Worm (Caenorhabditis elegans) whole organism, L4 larva: Measurements from ENCODE around the gene C49C3.4.

Experiments
- F10B5.3 ChIP-seq: sonication (generic microtip); optimal IDR thresholded peaks from 2 replicates; lab custom pipeline; 2016; ENCODE audit warnings: mild to moderate bottlenecking, missing genetic modification characterization, missing compliant biosample characterization
- F26F4.8 ChIP-seq: fragments of 200-800 bp; sonication (Bioruptor generic); conservative IDR thresholded peaks from 2 replicates; pipeline ENCODE4 v1.3.6; 2022; ENCODE audit warnings: missing genetic modification characterization, missing compliant biosample characterization
- F37D6.2 ChIP-seq: sonication (generic microtip); optimal IDR thresholded peaks from 2 replicates; lab custom pipeline; 2016; ENCODE audit warnings: mild to moderate bottlenecking, missing genetic modification characterization, missing compliant biosample characterization
- F49E8.2 ChIP-seq: sonication (generic microtip); optimal IDR thresholded peaks from 2 replicates; lab custom pipeline; 2016; ENCODE audit warnings: missing compliant biosample characterization, mild to moderate bottlenecking, missing genetic modification characterization, borderline replicate concordance
- R02D3.7 ChIP-seq: fragments of 150-350 bp; sonication (generic microtip); optimal IDR thresholded peaks from 3 replicates; lab custom pipeline; 2014; ENCODE audit warnings: missing biosample characterization, missing genetic modification characterization
- T20F7.1 ChIP-seq: fragments of 200-800 bp; sonication (Bioruptor generic); optimal IDR thresholded peaks from 2 replicates; lab custom pipeline; 2018; ENCODE audit warnings: mild to moderate bottlenecking, missing genetic modification characterization, missing compliant biosample characterization
- T26A8.4 ChIP-seq: fragments of 200-800 bp; sonication (Bioruptor generic); IDR thresholded peaks from 2 replicates; pipeline ENCODE4 v1.3.6; 2022; ENCODE audit warnings: missing genetic modification characterization, missing compliant biosample characterization
- Y48G9A.11 ChIP-seq: fragments of 200-800 bp; sonication (Bioruptor generic); IDR thresholded peaks from 2 replicates; pipeline ENCODE4 v1.3.6; 2022; ENCODE audit warnings: missing genetic modification reagents, missing genetic modification characterization, missing compliant biosample characterization
- Y75B8A.6 ChIP-seq: fragments of 200-800 bp; sonication (Bioruptor generic); IDR thresholded peaks from 2 replicates; pipeline ENCODE4 v1.3.6; 2022; ENCODE audit warnings: missing genetic modification reagents, missing genetic modification characterization, missing compliant biosample characterization
- ZK337.2 ChIP-seq: fragments of 200-800 bp; sonication (Bioruptor generic); IDR thresholded peaks from 2 replicates; pipeline ENCODE4 v1.3.6; 2022; ENCODE audit warnings: missing genetic modification reagents, missing genetic modification characterization, missing compliant biosample characterization
- ZK546.5 ChIP-seq, 2 experiments: sonication (generic microtip); optimal IDR thresholded peaks; 2 replicates each; lab custom pipeline; 2017; ENCODE audit warnings: missing biosample characterization in 2 of 2, missing genetic modification characterization in 2 of 2
- aha-1 ChIP-seq: fragments of 150-350 bp; peaks from one replicate; lab custom pipeline; 2014; ENCODE audit warnings: missing biosample characterization, missing genetic modification characterization
- ama-1 ChIP-seq: fragments of 150-350 bp; optimal IDR thresholded peaks from 2 replicates; lab custom pipeline; 2014; ENCODE audit warnings: inconsistent platforms, mixed read lengths
- arid-1 ChIP-seq: fragments of 200-800 bp; sonication (Bioruptor generic); conservative IDR thresholded peaks from 2 replicates; pipeline ENCODE4 v1.3.6; 2022; ENCODE audit warnings: missing genetic modification reagents, missing genetic modification characterization, missing compliant biosample characterization
- attf-4 ChIP-seq: sonication (generic microtip); optimal IDR thresholded peaks from 3 replicates; lab custom pipeline; 2017; ENCODE audit warnings: missing biosample characterization, missing genetic modification characterization
- ces-1 ChIP-seq: fragments of 150-350 bp; sonication (generic microtip); optimal IDR thresholded peaks from 4 replicates; lab custom pipeline; 2014; ENCODE audit warnings: missing biosample characterization, missing genetic modification reagents, missing genetic modification characterization
- daf-12 ChIP-seq: fragments of 150-350 bp; optimal IDR thresholded peaks from 2 replicates; lab custom pipeline; 2014; ENCODE audit warnings: missing biosample characterization, missing genetic modification reagents, missing genetic modification characterization
- daf-19 ChIP-seq: fragments of 200-800 bp; sonication (Bioruptor generic); conservative IDR thresholded peaks from 2 replicates; pipeline ENCODE4 v1.3.6; 2022; ENCODE audit warnings: missing genetic modification characterization, missing compliant biosample characterization
- dmd-6 ChIP-seq: fragments of 200-800 bp; sonication (Bioruptor generic); IDR thresholded peaks from 2 replicates; pipeline ENCODE4 v1.3.6; 2022; ENCODE audit warnings: missing genetic modification reagents, missing genetic modification characterization, missing compliant biosample characterization
- dmd-9 ChIP-seq: fragments of 200-800 bp; sonication (Bioruptor generic); IDR thresholded peaks from 2 replicates; pipeline ENCODE4 v1.3.6; 2022; ENCODE audit warnings: missing genetic modification reagents, missing genetic modification characterization, missing compliant biosample characterization
- dve-1 ChIP-seq: sonication (generic microtip); optimal IDR thresholded peaks from 2 replicates; lab custom pipeline; 2017; ENCODE audit warnings: antibody characterized with exemption, mild to moderate bottlenecking, missing genetic modification characterization, missing compliant biosample characterization; ENCODE audit not compliant: insufficient read depth
- egl-27 ChIP-seq: sonication (generic microtip); optimal IDR thresholded peaks from 3 replicates; lab custom pipeline; 2017; ENCODE audit warnings: missing biosample characterization, missing genetic modification reagents, missing genetic modification characterization
- egl-43 ChIP-seq: fragments of 200-800 bp; sonication (Bioruptor generic); IDR thresholded peaks from 2 replicates; pipeline ENCODE4 v1.3.6; 2022; ENCODE audit warnings: missing genetic modification reagents, missing genetic modification characterization, missing compliant biosample characterization
- fkh-10 ChIP-seq: fragments of 150-350 bp; optimal IDR thresholded peaks from 2 replicates; lab custom pipeline; 2014; ENCODE audit warnings: missing biosample characterization, missing genetic modification reagents, missing genetic modification characterization
- gei-8 ChIP-seq: fragments of 200-800 bp; sonication (Bioruptor generic); optimal IDR thresholded peaks from 2 replicates; lab custom pipeline; 2018; ENCODE audit warnings: mild to moderate bottlenecking, missing genetic modification characterization, missing compliant biosample characterization
- hif-1 ChIP-seq, 2 experiments: sonication (generic microtip); optimal IDR thresholded peaks; 2 replicates each; lab custom pipeline; 2016 to 2017; ENCODE audit warnings: missing compliant biosample characterization in 2 of 2, missing genetic modification characterization in 2 of 2, missing genetic modification reagents in 2 of 2, missing genotype in 2 of 2, mild to moderate bottlenecking in 1 of 2
- hlh-11 ChIP-seq: fragments of 200-800 bp; sonication (Bioruptor generic); optimal IDR thresholded peaks from 2 replicates; lab custom pipeline; 2018; ENCODE audit warnings: mild to moderate bottlenecking, missing genetic modification characterization, missing compliant biosample characterization
- hlh-30 ChIP-seq: sonication (generic microtip); optimal IDR thresholded peaks from 2 replicates; lab custom pipeline; 2017; ENCODE audit warnings: antibody characterized with exemption, mild to moderate bottlenecking, missing genetic modification characterization, missing compliant biosample characterization; ENCODE audit not compliant: insufficient read depth
- jun-1 ChIP-seq: fragments of 150-350 bp; optimal IDR thresholded peaks from 2 replicates; lab custom pipeline; 2014; ENCODE audit warnings: missing biosample characterization, missing genetic modification reagents, missing genetic modification characterization
- lin-1 ChIP-seq: fragments of 200-800 bp; sonication (Bioruptor generic); IDR thresholded peaks from 2 replicates; pipeline ENCODE4 v1.3.6; 2022; ENCODE audit warnings: missing genetic modification reagents, missing genetic modification characterization, missing compliant biosample characterization
- lin-13 ChIP-seq: fragments of 150-350 bp; optimal IDR thresholded peaks from 2 replicates; lab custom pipeline; 2014; ENCODE audit warnings: missing biosample characterization, missing genetic modification reagents, missing genetic modification characterization
- lir-3 ChIP-seq: sonication (generic microtip); optimal IDR thresholded peaks from 2 replicates; lab custom pipeline; 2016; ENCODE audit warnings: mild to moderate bottlenecking, missing genetic modification characterization, missing compliant biosample characterization
- madf-5 ChIP-seq, 2 experiments: fragments of 200-800 bp; sonication (Bioruptor generic); IDR thresholded peaks; 2 replicates each; pipeline ENCODE4 v1.3.6; 2022; ENCODE audit warnings: missing compliant biosample characterization in 2 of 2, missing genetic modification characterization in 2 of 2
- madf-9 ChIP-seq: fragments of 200-800 bp; sonication (Bioruptor generic); conservative IDR thresholded peaks from 2 replicates; pipeline ENCODE4 v1.3.6; 2022; ENCODE audit warnings: missing genetic modification reagents, missing genetic modification characterization, missing compliant biosample characterization
- mep-1 ChIP-seq: fragments of 150-350 bp; sonication (generic microtip); optimal IDR thresholded peaks from 3 replicates; lab custom pipeline; 2014; ENCODE audit warnings: missing biosample characterization, missing genetic modification characterization
- nhr-102 ChIP-seq: sonication (generic microtip); optimal IDR thresholded peaks from 2 replicates; lab custom pipeline; 2016; ENCODE audit warnings: mild to moderate bottlenecking, missing genetic modification characterization, moderate library complexity, missing compliant biosample characterization
- nhr-11 ChIP-seq: fragments of 150-350 bp; optimal IDR thresholded peaks from 2 replicates; lab custom pipeline; 2014; ENCODE audit warnings: missing biosample characterization, missing genetic modification characterization
- nhr-28 ChIP-seq: fragments of 150-350 bp; optimal IDR thresholded peaks from 2 replicates; lab custom pipeline; 2014; ENCODE audit warnings: missing biosample characterization, missing genetic modification characterization
- nhr-41 ChIP-seq: fragments of 200-800 bp; sonication (Bioruptor generic); IDR thresholded peaks from 2 replicates; pipeline ENCODE4 v1.3.6; 2022; ENCODE audit warnings: missing genetic modification reagents, missing genetic modification characterization, missing compliant biosample characterization
- nhr-42 ChIP-seq: fragments of 200-800 bp; sonication (Bioruptor generic); IDR thresholded peaks from 2 replicates; pipeline ENCODE4 v1.3.6; 2022; ENCODE audit warnings: missing genetic modification characterization, missing compliant biosample characterization
- nhr-6 ChIP-seq: fragments of 150-350 bp; optimal IDR thresholded peaks from 2 replicates; lab custom pipeline; 2014; ENCODE audit warnings: missing biosample characterization, missing genetic modification characterization
- nhr-77 ChIP-seq: fragments of 150-350 bp; optimal IDR thresholded peaks from 2 replicates; lab custom pipeline; 2014; ENCODE audit warnings: missing biosample characterization, missing genetic modification characterization
- snpc-1.2 ChIP-seq: fragments of 200-800 bp; sonication (Bioruptor generic); IDR thresholded peaks from 2 replicates; pipeline ENCODE4 v1.3.6; 2022; ENCODE audit warnings: missing genetic modification reagents, missing genetic modification characterization, missing compliant biosample characterization
- unc-39 ChIP-seq: sonication (generic microtip); optimal IDR thresholded peaks from 2 replicates; lab custom pipeline; 2017; ENCODE audit warnings: missing biosample characterization, missing genetic modification characterization
- zip-11 ChIP-seq: fragments of 200-800 bp; sonication (Bioruptor generic); IDR thresholded peaks from 2 replicates; pipeline ENCODE4 v1.3.6; 2022; ENCODE audit warnings: missing genetic modification characterization, missing compliant biosample characterization
- zip-2 ChIP-seq: fragments of 150-350 bp; optimal IDR thresholded peaks from 2 replicates; lab custom pipeline; 2014; ENCODE audit warnings: missing biosample characterization, missing genetic modification characterization
- ztf-11 ChIP-seq: fragments of 150-350 bp; optimal IDR thresholded peaks from 2 replicates; lab custom pipeline; 2014; ENCODE audit warnings: missing biosample characterization, missing genetic modification characterization

Gene C49C3.4

DNA sequence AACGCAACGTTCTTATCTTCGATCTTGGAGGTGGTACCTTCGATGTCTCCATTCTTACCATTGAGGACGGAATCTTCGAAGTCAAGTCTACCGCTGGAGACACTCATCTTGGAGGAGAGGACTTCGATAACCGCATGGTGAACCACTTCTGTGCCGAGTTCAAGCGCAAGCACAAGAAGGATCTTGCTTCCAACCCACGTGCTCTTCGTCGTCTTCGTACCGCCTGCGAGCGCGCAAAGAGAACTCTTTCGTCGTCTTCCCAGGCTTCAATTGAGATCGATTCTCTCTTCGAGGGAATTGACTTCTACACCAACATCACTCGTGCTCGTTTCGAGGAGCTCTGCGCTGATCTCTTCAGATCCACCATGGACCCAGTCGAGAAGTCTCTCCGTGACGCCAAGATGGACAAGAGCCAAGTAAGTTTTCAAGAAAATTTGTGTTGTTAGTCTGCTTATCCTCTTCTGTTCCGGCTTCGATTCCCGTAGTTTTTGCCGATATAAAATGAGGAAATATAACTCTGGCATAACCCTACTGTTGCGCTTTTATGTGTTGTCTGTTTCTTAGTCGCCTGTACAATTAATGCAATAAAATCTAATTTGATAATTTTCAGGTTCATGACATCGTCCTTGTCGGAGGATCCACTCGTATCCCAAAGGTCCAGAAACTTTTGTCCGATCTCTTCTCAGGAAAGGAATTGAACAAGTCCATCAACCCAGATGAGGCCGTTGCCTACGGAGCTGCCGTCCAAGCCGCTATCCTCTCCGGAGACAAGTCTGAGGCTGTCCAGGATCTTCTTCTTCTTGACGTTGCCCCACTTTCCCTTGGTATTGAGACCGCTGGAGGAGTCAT, 40.8 kb upstream of the C49C3.4 start (continued):
- TF ChIP-seq zip-11 (GFP tag; lab: Robert Waterston, UW) (no peak; the same call in 1 of the 2 replicates), lin-13 (GFP tag; lab: Kevin White, UChicago) (peak; percentile 17), madf-9 (GFP tag; lab: Robert Waterston, UW) (no peak), nhr-28 (tag; lab: Kevin White, UChicago) (no peak), dmd-6 (GFP tag; lab: Robert Waterston, UW) (no peak), aha-1 (peak; percentile 36), Y48G9A.11 (GFP tag; lab: Robert Waterston, UW) (no peak; the same call in 1 of the 2 replicates), ztf-11 (tag; lab: Kevin White, UChicago) (no peak), snpc-1.2 (GFP tag; lab: Robert Waterston, UW) (peak; percentile 75), F49E8.2 (tag; lab: Kevin White, UChicago) (peak; percentile 37), F10B5.3 (tag; lab: Kevin White, UChicago) (no peak), jun-1 (tag; lab: Kevin White, UChicago) (no peak), nhr-42 (GFP tag; lab: Robert Waterston, UW) (no peak), dmd-9 (GFP tag; lab: Robert Waterston, UW) (no peak), nhr-102 (tag; lab: Kevin White, UChicago) (no peak), dve-1 (tag; lab: Kevin White, UChicago) (no peak), unc-39 (no peak), egl-43 (GFP tag; lab: Robert Waterston, UW) (0 out of 2 replicates have a peak, but pooled peaks have one; percentile 50)

DNA sequence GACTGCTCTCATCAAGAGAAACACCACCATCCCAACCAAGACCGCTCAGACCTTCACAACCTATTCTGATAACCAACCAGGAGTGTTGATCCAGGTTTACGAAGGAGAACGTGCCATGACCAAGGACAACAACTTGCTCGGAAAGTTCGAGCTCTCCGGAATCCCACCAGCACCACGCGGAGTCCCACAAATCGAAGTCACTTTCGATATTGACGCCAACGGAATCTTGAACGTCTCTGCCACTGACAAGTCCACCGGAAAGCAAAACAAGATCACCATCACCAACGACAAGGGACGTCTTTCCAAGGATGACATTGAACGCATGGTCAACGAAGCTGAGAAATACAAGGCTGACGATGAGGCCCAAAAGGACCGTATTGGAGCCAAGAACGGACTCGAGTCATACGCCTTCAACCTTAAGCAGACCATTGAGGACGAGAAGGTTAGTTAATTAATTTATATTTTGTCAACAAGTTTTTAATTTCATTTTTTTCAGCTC, 40.1 kb upstream of the C49C3.4 start:
- no peak for TF ChIP-seq ztf-11 (tag; lab: Kevin White, UChicago)
- TF ChIP-seq daf-12 (tag; lab: Kevin White, UChicago), result no peak
- TF ChIP-seq egl-27 (tag; lab: Kevin White, UChicago), result no peak
- no peak for TF ChIP-seq ZK337.2 (GFP tag; lab: Robert Waterston, UW)
- TF ChIP-seq ama-1 (lab: Kevin White, UChicago), result peak; percentile 75
- no peak for TF ChIP-seq T26A8.4
- 0 out of 2 replicates have a peak, but pooled peaks have one; percentile 5 for TF ChIP-seq F26F4.8 (GFP tag; lab: Robert Waterston, UW)
- TF ChIP-seq T20F7.1 (GFP tag; lab: Kevin White, UChicago), result no peak
- no peak for TF ChIP-seq madf-5 (GFP tag; IDR thresholded peaks at IDR 0.05; lab: Robert Waterston, UW)
- no peak for TF ChIP-seq nhr-6 (tag; lab: Kevin White, UChicago)
- TF ChIP-seq nhr-41 (GFP tag; lab: Robert Waterston, UW), result no peak
- 0 out of 2 replicates have a peak, but pooled peaks have one; percentile 6 for TF ChIP-seq daf-19
- TF ChIP-seq Y75B8A.6 (GFP tag; lab: Robert Waterston, UW), result no peak
- TF ChIP-seq hlh-30 (tag; lab: Kevin White, UChicago), result peak; percentile 1
- no peak for TF ChIP-seq fkh-10 (GFP tag; lab: Kevin White, UChicago)
- TF ChIP-seq hif-1 (tag; optimal IDR thresholded peaks at IDR 0.05; lab: Kevin White, UChicago), result no peak
- no peak for TF ChIP-seq nhr-11 (tag; lab: Kevin White, UChicago)
- no peak for TF ChIP-seq attf-4 (tag; lab: Kevin White, UChicago)
- TF ChIP-seq hlh-11 (tag; lab: Kevin White, UChicago), result no peak
- TF ChIP-seq arid-1 (GFP tag; lab: Robert Waterston, UW), result no peak
- no peak for TF ChIP-seq lir-3 (tag; lab: Kevin White, UChicago)
- no peak for TF ChIP-seq ZK546.5 (tag; optimal IDR thresholded peaks at IDR 0.05; lab: Kevin White, UChicago)
- peak; percentile 13; the same call in 1 of the 2 replicates for TF ChIP-seq dmd-6 (GFP tag; lab: Robert Waterston, UW)
- TF ChIP-seq R02D3.7, result no peak
- no peak for TF ChIP-seq lin-1 (GFP tag; lab: Robert Waterston, UW)
- TF ChIP-seq gei-8 (GFP tag; lab: Kevin White, UChicago), result no peak
- TF ChIP-seq nhr-77 (tag; lab: Kevin White, UChicago), result no peak
- TF ChIP-seq F49E8.2 (tag; lab: Kevin White, UChicago), result no peak
- TF ChIP-seq F37D6.2 (tag; lab: Kevin White, UChicago), result no peak
- TF ChIP-seq ces-1 (GFP tag; lab: Kevin White, UChicago), result no peak
- TF ChIP-seq aha-1, result no peak
- no peak for TF ChIP-seq unc-39
- TF ChIP-seq mep-1 (tag; lab: Kevin White, UChicago), result no peak
- no peak for TF ChIP-seq zip-2 (tag; lab: Kevin White, UChicago)
